Fruit fly (Drosophila melanogaster) whole organism, embryonic: Measurements from ENCODE around the gene CG8176.

Experiments
- Atf-2 ChIP-seq: fragments of 200-800 bp; sonication (Bioruptor generic); optimal IDR thresholded peaks from 2 replicates; lab custom pipeline; 2016; ENCODE audit warnings: missing biosample characterization, missing genetic modification characterization
- Blimp-1 ChIP-seq: fragments of 200-800 bp; sonication (Bioruptor generic); optimal IDR thresholded peaks from 3 replicates; lab custom pipeline; 2018; ENCODE audit warnings: missing biosample characterization, missing genetic modification characterization, mild to moderate bottlenecking, moderate library complexity, missing genetic modification reagents
- CG10462 ChIP-seq: fragments of 200-800 bp; sonication (Bioruptor generic); optimal IDR thresholded peaks from 2 replicates; lab custom pipeline; 2016; ENCODE audit warnings: missing biosample characterization, missing genetic modification characterization
- CG11093 ChIP-seq: fragments of 200-800 bp; sonication (Bioruptor generic); IDR thresholded peaks from 3 replicates; pipeline ENCODE4 v1.3.6; 2022; ENCODE audit warnings: missing biosample characterization, missing genetic modification characterization
- CG11504 ChIP-seq: fragments of 200-800 bp; sonication (Bioruptor generic); optimal IDR thresholded peaks from 3 replicates; lab custom pipeline; 2019; ENCODE audit warnings: missing biosample characterization, mild to moderate bottlenecking, missing genetic modification characterization, moderate library complexity
- CG12236 ChIP-seq: fragments of 200-800 bp; sonication (Bioruptor generic); optimal IDR thresholded peaks from 2 replicates; lab custom pipeline; 2016; ENCODE audit warnings: missing biosample characterization, missing genetic modification characterization
- CG13894 ChIP-seq: fragments of 200-800 bp; sonication (Bioruptor generic); optimal IDR thresholded peaks from 3 replicates; lab custom pipeline; 2018; ENCODE audit warnings: missing biosample characterization, mild to moderate bottlenecking, missing genetic modification characterization, moderate library complexity
- CG14441 ChIP-seq: fragments of 200-800 bp; sonication (Bioruptor generic); IDR thresholded peaks from 2 replicates; pipeline ENCODE4 v1.3.6; 2022; ENCODE audit warnings: missing biosample characterization, missing genetic modification characterization
- CG16815 ChIP-seq: fragments of 200-800 bp; sonication (Bioruptor generic); optimal IDR thresholded peaks from 3 replicates; lab custom pipeline; 2017; ENCODE audit warnings: missing biosample characterization, mild to moderate bottlenecking, missing genetic modification characterization
- CG17568 ChIP-seq: fragments of 200-800 bp; sonication (Bioruptor generic); optimal IDR thresholded peaks from 2 replicates; lab custom pipeline; 2018; ENCODE audit warnings: missing biosample characterization, mild to moderate bottlenecking, missing genetic modification characterization, moderate library complexity
- CG18619 ChIP-seq: fragments of 200-800 bp; sonication (Bioruptor generic); optimal IDR thresholded peaks from 3 replicates; lab custom pipeline; 2017; ENCODE audit warnings: missing biosample characterization, mild to moderate bottlenecking, missing genetic modification characterization
- CG2875 ChIP-seq: fragments of 200-800 bp; sonication (Bioruptor generic); optimal IDR thresholded peaks from 2 replicates; lab custom pipeline; 2017; ENCODE audit warnings: missing biosample characterization, mild to moderate bottlenecking, missing genetic modification characterization, missing genetic modification reagents
- CG3065 ChIP-seq: fragments of 200-800 bp; sonication (Bioruptor generic); optimal IDR thresholded peaks from 2 replicates; lab custom pipeline; 2016; ENCODE audit warnings: missing biosample characterization, missing genetic modification characterization
- CG33213 ChIP-seq: fragments of 200-800 bp; sonication (Bioruptor generic); optimal IDR thresholded peaks from 3 replicates; lab custom pipeline; 2016; ENCODE audit warnings: missing biosample characterization, missing genetic modification characterization
- CG4617 ChIP-seq: fragments of 200-800 bp; sonication (Bioruptor generic); optimal IDR thresholded peaks from 3 replicates; lab custom pipeline; 2016; ENCODE audit warnings: missing biosample characterization, missing genetic modification characterization, borderline replicate concordance
- CG6654 ChIP-seq: fragments of 200-800 bp; sonication (Bioruptor generic); optimal IDR thresholded peaks from 2 replicates; lab custom pipeline; 2017; ENCODE audit warnings: missing biosample characterization, mild to moderate bottlenecking, missing genetic modification characterization
- CG6854 ChIP-seq: fragments of 200-800 bp; sonication (Bioruptor generic); optimal IDR thresholded peaks from 3 replicates; lab custom pipeline; 2017; ENCODE audit warnings: missing biosample characterization, mild to moderate bottlenecking, missing genetic modification characterization
- CG7963 ChIP-seq: fragments of 200-800 bp; sonication (Bioruptor generic); IDR thresholded peaks from 3 replicates; pipeline ENCODE4 v1.3.6; 2022; ENCODE audit warnings: missing biosample characterization, missing genetic modification characterization; ENCODE audit not compliant: partially characterized antibody
- CG8290 ChIP-seq, 3 experiments: fragments of 200-800 bp; sonication (Bioruptor generic); optimal IDR thresholded peaks; 2 replicates each; lab custom pipeline; 2016 to 2019; ENCODE audit warnings: missing biosample characterization in 3 of 3, missing genetic modification characterization in 3 of 3, mild to moderate bottlenecking in 2 of 3, moderate library complexity in 1 of 3
- CG8478 ChIP-seq: fragments of >200 bp; optimal IDR thresholded peaks from 2 replicates; lab custom pipeline; 2018
- D19A ChIP-seq: fragments of 200-800 bp; optimal IDR thresholded peaks from 3 replicates; lab custom pipeline; 2019; ENCODE audit warnings: missing biosample characterization, mild to moderate bottlenecking, missing genetic modification characterization, moderate library complexity
- Deaf1 ChIP-seq: fragments of 200-800 bp; optimal IDR thresholded peaks from 3 replicates; lab custom pipeline; 2019; ENCODE audit warnings: missing biosample characterization, mild to moderate bottlenecking, missing genetic modification characterization, moderate library complexity
- Dfd ChIP-seq, 2 experiments: fragments of >200 bp; optimal IDR thresholded peaks; 2 replicates each; lab custom pipeline; 2017; ENCODE audit warnings: missing biosample characterization in 2 of 2, missing genetic modification characterization in 2 of 2
- Doc2 ChIP-seq: fragments of 200-800 bp; sonication (Bioruptor generic); IDR thresholded peaks from 2 replicates; pipeline ENCODE4 v1.3.6; 2022; ENCODE audit warnings: missing biosample characterization, missing genetic modification characterization
- Dp ChIP-seq: fragments of 200-800 bp; sonication (Bioruptor generic); optimal IDR thresholded peaks from 2 replicates; lab custom pipeline; 2018; ENCODE audit warnings: missing biosample characterization, mild to moderate bottlenecking, missing genetic modification characterization, moderate library complexity
- Dref ChIP-seq: fragments of 200-800 bp; sonication (Bioruptor generic); IDR thresholded peaks from 2 replicates; pipeline ENCODE4 v1.3.6; 2022; ENCODE audit warnings: missing biosample characterization, missing genetic modification characterization
- E2f1 ChIP-seq: fragments of 200-800 bp; sonication (Bioruptor generic); IDR thresholded peaks from 2 replicates; pipeline ENCODE4 v1.3.6; 2022; ENCODE audit warnings: missing biosample characterization, missing genetic modification characterization
- Ets65A ChIP-seq: fragments of 200-800 bp; sonication (Bioruptor generic); peaks from one replicate; lab custom pipeline; 2016; ENCODE audit warnings: missing biosample characterization, missing genetic modification characterization
- HLHmδ ChIP-seq: fragments of 200-800 bp; sonication (Bioruptor generic); optimal IDR thresholded peaks from 2 replicates; lab custom pipeline; 2018; ENCODE audit warnings: missing biosample characterization, mild to moderate bottlenecking, missing genetic modification characterization, moderate library complexity
- Hand ChIP-seq: fragments of 200-800 bp; sonication (Bioruptor generic); optimal IDR thresholded peaks from 2 replicates; lab custom pipeline; 2017; ENCODE audit warnings: mild to moderate bottlenecking, missing biosample characterization, missing genetic modification reagents, missing genetic modification characterization
- Hsf ChIP-seq: fragments of 200-800 bp; sonication (Bioruptor generic); optimal IDR thresholded peaks from 3 replicates; lab custom pipeline; 2016; ENCODE audit warnings: missing biosample characterization, missing genetic modification characterization
- Kr ChIP-seq: fragments of 200-800 bp; sonication (Bioruptor generic); optimal IDR thresholded peaks from 2 replicates; lab custom pipeline; 2017; ENCODE audit warnings: missing biosample characterization, mild to moderate bottlenecking, missing genetic modification characterization
- Mrtf ChIP-seq: fragments of 200-800 bp; sonication (Bioruptor generic); IDR thresholded peaks from 3 replicates; pipeline ENCODE4 v1.3.6; 2022; ENCODE audit warnings: missing biosample characterization, missing genetic modification characterization
- TFAM ChIP-seq: fragments of 200-800 bp; sonication (Bioruptor generic); optimal IDR thresholded peaks from 2 replicates; lab custom pipeline; 2017; ENCODE audit warnings: missing biosample characterization, missing genetic modification characterization, inconsistent platforms
- Trl ChIP-seq, 3 experiments: fragments of >200 bp in 2 of 3; fragments of 200-800 bp in 1 of 3; sonication (Bioruptor generic) in 1 of 3; optimal IDR thresholded peaks; 2 replicates in 1 of 3; 3 replicates in 2 of 3; lab custom pipeline; 2016 to 2017; ENCODE audit warnings: missing biosample characterization in 1 of 3, missing genetic modification characterization in 1 of 3
- chif ChIP-seq, 2 experiments: fragments of 200-800 bp; sonication (Bioruptor generic); optimal IDR thresholded peaks; 3 replicates each; lab custom pipeline; 2016; ENCODE audit warnings: missing biosample characterization in 2 of 2, missing genetic modification characterization in 2 of 2
- crp ChIP-seq, 2 experiments: fragments of 200-800 bp; sonication (Bioruptor generic); optimal IDR thresholded peaks; 2 replicates in 1 of 2; 3 replicates in 1 of 2; lab custom pipeline; 2017; ENCODE audit warnings: missing biosample characterization in 2 of 2, missing genetic modification characterization in 2 of 2, mild to moderate bottlenecking in 1 of 2, moderate library complexity in 1 of 2
- ewg ChIP-seq: fragments of 200-800 bp; sonication (Bioruptor generic); optimal IDR thresholded peaks from 3 replicates; lab custom pipeline; 2017; ENCODE audit warnings: mild to moderate bottlenecking, missing biosample characterization, missing genetic modification reagents, missing genetic modification characterization
- eyg ChIP-seq: fragments of 200-800 bp; sonication (Bioruptor generic); optimal IDR thresholded peaks from 3 replicates; lab custom pipeline; 2016; ENCODE audit warnings: missing biosample characterization, missing genetic modification characterization
- lilli ChIP-seq: fragments of 200-800 bp; sonication (Bioruptor generic); optimal IDR thresholded peaks from 3 replicates; lab custom pipeline; 2016; ENCODE audit warnings: missing biosample characterization, missing genetic modification characterization
- luna ChIP-seq: fragments of 200-800 bp; sonication (Bioruptor generic); optimal IDR thresholded peaks from 2 replicates; lab custom pipeline; 2016; ENCODE audit warnings: missing biosample characterization, missing genetic modification characterization
- mirr ChIP-seq: fragments of 200-800 bp; sonication (Bioruptor generic); optimal IDR thresholded peaks from 3 replicates; lab custom pipeline; 2018; ENCODE audit warnings: missing biosample characterization, mild to moderate bottlenecking, missing genetic modification characterization
- nom ChIP-seq: fragments of 200-800 bp; sonication (Bioruptor generic); optimal IDR thresholded peaks from 2 replicates; lab custom pipeline; 2017; ENCODE audit warnings: missing biosample characterization, missing genetic modification characterization, mild to moderate bottlenecking, moderate library complexity, missing genetic modification reagents
- onecut ChIP-seq: fragments of 200-800 bp; sonication (Bioruptor generic); IDR thresholded peaks from 2 replicates; pipeline ENCODE4 v1.3.6; 2022; ENCODE audit warnings: missing biosample characterization, missing genetic modification characterization
- pho ChIP-seq: fragments of 200-800 bp; sonication (Bioruptor generic); optimal IDR thresholded peaks from 2 replicates; lab custom pipeline; 2016; ENCODE audit warnings: missing biosample characterization, missing genetic modification characterization
- pita ChIP-seq: fragments of 200-800 bp; sonication (Bioruptor generic); optimal IDR thresholded peaks from 2 replicates; lab custom pipeline; 2017; ENCODE audit warnings: missing biosample characterization, mild to moderate bottlenecking, missing genetic modification characterization
- sc ChIP-seq, 3 experiments: fragments of >200 bp in 2 of 3; fragments of 200-800 bp in 1 of 3; sonication (Bioruptor generic) in 1 of 3; optimal IDR thresholded peaks; 2 replicates in 2 of 3; 3 replicates in 1 of 3; lab custom pipeline; 2017; ENCODE audit warnings: mild to moderate bottlenecking in 1 of 3, missing biosample characterization in 1 of 3, missing genetic modification characterization in 1 of 3, missing genetic modification reagents in 1 of 3
- slp2 ChIP-seq: fragments of 200-800 bp; sonication (Bioruptor generic); optimal IDR thresholded peaks from 2 replicates; lab custom pipeline; 2016; ENCODE audit warnings: missing biosample characterization, missing genetic modification characterization
- tap ChIP-seq: fragments of 200-800 bp; optimal IDR thresholded peaks from 3 replicates; lab custom pipeline; 2019; ENCODE audit warnings: missing biosample characterization, mild to moderate bottlenecking, missing genetic modification characterization, moderate library complexity
- zen2 ChIP-seq: fragments of 200-800 bp; sonication (Bioruptor generic); IDR thresholded peaks from 3 replicates; pipeline ENCODE4 v1.3.6; 2022; ENCODE audit warnings: missing biosample characterization, missing genetic modification characterization; ENCODE audit not compliant: partially characterized antibody

The CG8176 gene

DNA sequence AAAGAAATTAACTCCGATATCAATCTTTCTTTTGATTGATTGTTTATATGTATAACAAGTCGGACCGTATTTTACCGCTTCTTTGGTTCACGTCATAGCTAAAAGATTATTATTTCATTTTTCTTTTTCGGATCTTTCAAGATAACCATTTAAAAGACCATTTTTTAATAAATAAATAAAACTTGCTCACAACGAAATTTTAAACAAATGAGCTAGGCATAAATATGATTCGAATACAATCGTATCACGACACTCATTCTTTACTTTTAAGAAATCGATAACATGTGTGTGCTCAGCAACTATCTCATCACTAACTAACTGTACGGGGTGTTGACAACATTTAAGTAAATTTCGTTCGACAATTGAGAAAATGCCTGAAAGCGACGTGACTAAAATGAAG is 11.5 kb upstream of the CG8176 start, which contains the start of gene CG8149 (continued):
- TF ChIP-seq tap (tag; lab: Kevin White, UChicago) (no peak), ewg (GFP tag; lab: Kevin White, UChicago) (no peak), pho (no peak), pita (GFP tag; lab: Kevin White, UChicago) (peak; percentile 56), mirr (GFP tag; lab: Kevin White, UChicago) (no peak), CG11504 (tag; lab: Kevin White, UChicago) (no peak), Dref (GFP tag; lab: Robert Waterston, UW) (peak; percentile 82), Blimp-1 (GFP tag; lab: Kevin White, UChicago) (no peak), crp (GFP tag; optimal IDR thresholded peaks at IDR 0.05; lab: Kevin White, UChicago) (no peak), Trl (optimal IDR thresholded peaks at IDR 0.05; lab: Kevin White, UChicago) (no peak), Trl (GFP tag; optimal IDR thresholded peaks at IDR 0.05; lab: Kevin White, UChicago) (no peak), Doc2 (GFP tag; lab: Robert Waterston, UW) (no peak), zen2 (GFP tag; lab: Robert Waterston, UW) (peak; percentile 95), E2f1 (no peak), CG8290 (GFP tag; optimal IDR thresholded peaks at IDR 0.05; lab: Kevin White, UChicago) (no peak), CG8290 (tag; optimal IDR thresholded peaks at IDR 0.05; lab: Kevin White, UChicago) (no peak), TFAM (GFP tag; lab: Kevin White, UChicago) (no peak), CG13894 (tag; lab: Kevin White, UChicago) (peak; percentile 47), CG16815 (GFP tag; lab: Kevin White, UChicago) (no peak), CG33213 (GFP tag; lab: Kevin White, UChicago) (peak; percentile 48), CG11093 (no peak), CG7963 (peak; percentile 82), Hsf (GFP tag; lab: Kevin White, UChicago) (no peak), Atf-2 (GFP tag; lab: Kevin White, UChicago) (no peak), Kr (GFP tag; lab: Kevin White, UChicago) (no peak), lilli (GFP tag; lab: Kevin White, UChicago) (peak; percentile 5), sc (optimal IDR thresholded peaks at IDR 0.05; lab: Kevin White, UChicago) (no peak), sc (GFP tag; optimal IDR thresholded peaks at IDR 0.05; lab: Kevin White, UChicago) (no peak), CG4617 (GFP tag; lab: Kevin White, UChicago) (peak; percentile 43), CG12236 (GFP tag; lab: Kevin White, UChicago) (no peak), CG17568 (GFP tag; lab: Kevin White, UChicago) (peak; percentile 25), onecut (no peak), luna (no peak), CG2875 (no peak), CG18619 (no peak), CG10462 (GFP tag; lab: Kevin White, UChicago) (no peak), CG14441 (no peak), HLHmδ (GFP tag; lab: Kevin White, UChicago) (no peak), slp2 (GFP tag; lab: Kevin White, UChicago) (no peak), CG6854 (no peak), Deaf1 (tag; lab: Kevin White, UChicago) (peak; percentile 6), Dfd (GFP tag; optimal IDR thresholded peaks at IDR 0.05; lab: Kevin White, UChicago) (no peak), nom (GFP tag; lab: Kevin White, UChicago) (no peak), Ets65A (GFP tag; lab: Kevin White, UChicago) (no peak), eyg (no peak), Hand (GFP tag; lab: Kevin White, UChicago) (no peak), Mrtf (no peak), CG6654 (no peak), Dp (GFP tag; lab: Kevin White, UChicago) (peak; percentile 64), chif (GFP tag; optimal IDR thresholded peaks at IDR 0.05; lab: Kevin White, UChicago) (no peak), CG3065 (GFP tag; lab: Kevin White, UChicago) (no peak), D19A (tag; lab: Kevin White, UChicago) (peak; percentile 13), CG8478 (lab: Kevin White, UChicago) (no peak)
